In genomic region chrIII:2471855-2472254, ce11 we compare ENCODE assay signal across 1 worm cellular context.
TF ChIP-seq lines count a peak whose summit lies in the region.

No protein-coding gene starts in this region.

TF ChIP-seq in whole organism, L1 larva, 84 proteins besides CTCF, POLR2A, EP300 and RAD21 (continued from another document):
- peak; percentile 58 to 70 for TF ChIP-seq efl-1 (optimal IDR thresholded peaks at IDR 0.05; lab: Kevin White, UChicago)
- peak; percentile 65 to 93 for TF ChIP-seq efl-1 (GFP tag; optimal IDR thresholded peaks at IDR 0.05 in 1 of 2; lab: Kevin White, UChicago)
- peak; percentile 89 for TF ChIP-seq lin-14 (GFP tag; optimal IDR thresholded peaks at IDR 0.05; lab: Kevin White, UChicago)
- no peak for TF ChIP-seq alr-1 (tag; optimal IDR thresholded peaks at IDR 0.05; lab: Kevin White, UChicago; ENCODE audit: borderline replicate concordance)
- TF ChIP-seq elt-2 (tag; optimal IDR thresholded peaks at IDR 0.05; lab: Kevin White, UChicago), result no peak
- TF ChIP-seq ceh-90 (tag; optimal IDR thresholded peaks at IDR 0.05; lab: Kevin White, UChicago), result no peak
- no peak for TF ChIP-seq tbx-2 (tag; optimal IDR thresholded peaks at IDR 0.05; lab: Kevin White, UChicago)
- no peak for TF ChIP-seq C04F5.9 (tag; optimal IDR thresholded peaks at IDR 0.05; lab: Kevin White, UChicago)
- TF ChIP-seq unc-30 (tag; optimal IDR thresholded peaks at IDR 0.05; lab: Kevin White, UChicago), result no peak
- no peak for TF ChIP-seq mef-2 (tag; optimal IDR thresholded peaks at IDR 0.05; lab: Kevin White, UChicago)
- peak; percentile 20 for TF ChIP-seq swsn-7 (tag; optimal IDR thresholded peaks at IDR 0.05; lab: Kevin White, UChicago)
- no peak for TF ChIP-seq nhr-85 (tag; lab: Kevin White, UChicago)
- TF ChIP-seq hpl-2 (GFP tag; optimal IDR thresholded peaks at IDR 0.05; lab: Kevin White, UChicago), result no peak
- TF ChIP-seq hlh-4 (tag; optimal IDR thresholded peaks at IDR 0.05; lab: Kevin White, UChicago), result no peak
- TF ChIP-seq rnt-1 (tag; optimal IDR thresholded peaks at IDR 0.05; lab: Kevin White, UChicago), result peak; percentile 51
- no peak for TF ChIP-seq aha-1 (tag; optimal IDR thresholded peaks at IDR 0.05; lab: Kevin White, UChicago)
- peak; percentile 15 for TF ChIP-seq nhr-47 (tag; optimal IDR thresholded peaks at IDR 0.05; lab: Kevin White, UChicago)
- TF ChIP-seq hlh-17 (GFP tag; optimal IDR thresholded peaks at IDR 0.05; lab: Kevin White, UChicago; ENCODE audit: borderline replicate concordance), result no peak
- TF ChIP-seq sptf-1 (tag; optimal IDR thresholded peaks at IDR 0.05; lab: Kevin White, UChicago), result no peak
- TF ChIP-seq blmp-1 (tag; optimal IDR thresholded peaks at IDR 0.05; lab: Kevin White, UChicago), result peak; percentile 94
- no peak for TF ChIP-seq mab-9 (GFP tag; IDR thresholded peaks at IDR 0.05; lab: Robert Waterston, UW)
- TF ChIP-seq lin-35 (GFP tag; optimal IDR thresholded peaks at IDR 0.05; lab: Kevin White, UChicago), result peak; percentile 74 to 76
- TF ChIP-seq unc-86 (tag; optimal IDR thresholded peaks at IDR 0.05; lab: Kevin White, UChicago), result no peak
- TF ChIP-seq nhr-12 (tag; optimal IDR thresholded peaks at IDR 0.05; lab: Kevin White, UChicago), result no peak
- no peak for TF ChIP-seq ztf-11 (tag; optimal IDR thresholded peaks at IDR 0.05; lab: Kevin White, UChicago)
- peak; percentile 35 for TF ChIP-seq nhr-71 (tag; optimal IDR thresholded peaks at IDR 0.05; lab: Kevin White, UChicago)
- TF ChIP-seq snu-23 (GFP tag; optimal IDR thresholded peaks at IDR 0.05; lab: Kevin White, UChicago), result peak; percentile 47
- TF ChIP-seq pax-3 (tag; optimal IDR thresholded peaks at IDR 0.05; lab: Kevin White, UChicago), result no peak
- TF ChIP-seq nhr-84 (tag; optimal IDR thresholded peaks at IDR 0.05; lab: Kevin White, UChicago), result no peak
- no peak for TF ChIP-seq sox-4 (tag; optimal IDR thresholded peaks at IDR 0.05; lab: Kevin White, UChicago)
- no peak for TF ChIP-seq nhr-28 (tag; optimal IDR thresholded peaks at IDR 0.05; lab: Kevin White, UChicago)
- TF ChIP-seq ets-5 (GFP tag; IDR thresholded peaks at IDR 0.05; lab: Robert Waterston, UW), result no peak
- peak; percentile 16 for TF ChIP-seq C16A3.4 (tag; optimal IDR thresholded peaks at IDR 0.05; lab: Kevin White, UChicago)
- TF ChIP-seq egl-13 (tag; optimal IDR thresholded peaks at IDR 0.05; lab: Kevin White, UChicago), result no peak
- no peak for TF ChIP-seq ama-1 (optimal IDR thresholded peaks at IDR 0.05; lab: Kevin White, UChicago)
- TF ChIP-seq unc-130 (tag; optimal IDR thresholded peaks at IDR 0.05; lab: Kevin White, UChicago), result peak; percentile 6
- no peak for TF ChIP-seq fkh-10 (GFP tag; optimal IDR thresholded peaks at IDR 0.05; lab: Kevin White, UChicago)
- no peak for TF ChIP-seq ztf-4 (tag; optimal IDR thresholded peaks at IDR 0.05; lab: Kevin White, UChicago)
- TF ChIP-seq zag-1 (tag; optimal IDR thresholded peaks at IDR 0.05; lab: Kevin White, UChicago), result no peak
- TF ChIP-seq nhr-20 (tag; optimal IDR thresholded peaks at IDR 0.05; lab: Kevin White, UChicago), result peak; percentile 27
- peak; percentile 38 for TF ChIP-seq fkh-8 (tag; optimal IDR thresholded peaks at IDR 0.05; lab: Kevin White, UChicago)
- TF ChIP-seq aly-2 (tag; optimal IDR thresholded peaks at IDR 0.05; lab: Kevin White, UChicago), result no peak
- no peak for TF ChIP-seq zip-4 (GFP tag; optimal IDR thresholded peaks at IDR 0.05; lab: Kevin White, UChicago)
- TF ChIP-seq mep-1 (tag; optimal IDR thresholded peaks at IDR 0.05; lab: Kevin White, UChicago), result peak; percentile 70
- TF ChIP-seq lsy-2 (tag; optimal IDR thresholded peaks at IDR 0.05; lab: Kevin White, UChicago), result peak; percentile 63 to 75
- TF ChIP-seq jun-1 (tag; optimal IDR thresholded peaks at IDR 0.05; lab: Kevin White, UChicago), result no peak
- no peak for TF ChIP-seq sup-37 (GFP tag; optimal IDR thresholded peaks at IDR 0.05; lab: Kevin White, UChicago)
- peak; percentile 55 for TF ChIP-seq nhr-19 (GFP tag; conservative IDR thresholded peaks at IDR 0.05; lab: Robert Waterston, UW)
- TF ChIP-seq mdl-1 (tag; optimal IDR thresholded peaks at IDR 0.05; lab: Kevin White, UChicago), result peak in 1 of 2 experiments; percentile 72
- TF ChIP-seq pag-3 (tag; optimal IDR thresholded peaks at IDR 0.05; lab: Kevin White, UChicago; ENCODE audit: borderline replicate concordance, insufficient read depth), result no peak
- no peak for TF ChIP-seq lir-3 (tag; optimal IDR thresholded peaks at IDR 0.05; lab: Kevin White, UChicago; ENCODE audit: poor library complexity)
- TF ChIP-seq unc-98 (GFP tag; IDR thresholded peaks at IDR 0.05; lab: Robert Waterston, UW), result no peak
- peak; percentile 39 to 66 (median 40) for TF ChIP-seq dpl-1 (GFP tag; optimal IDR thresholded peaks at IDR 0.05; lab: Kevin White, UChicago)
- no peak for TF ChIP-seq C34B4.2 (tag; optimal IDR thresholded peaks at IDR 0.05; lab: Kevin White, UChicago)
- TF ChIP-seq xbp-1 (tag; optimal IDR thresholded peaks at IDR 0.05; lab: Kevin White, UChicago), result no peak
- no peak for TF ChIP-seq unc-62 (GFP tag; optimal IDR thresholded peaks at IDR 0.05; lab: Kevin White, UChicago)
- TF ChIP-seq dsc-1 (tag; optimal IDR thresholded peaks at IDR 0.05; lab: Kevin White, UChicago), result no peak
- TF ChIP-seq irx-1 (tag; optimal IDR thresholded peaks at IDR 0.05; lab: Kevin White, UChicago), result no peak
- TF ChIP-seq ceh-88 (GFP tag; IDR thresholded peaks at IDR 0.05; lab: Robert Waterston, UW), result no peak
- TF ChIP-seq F16B12.6 (tag; optimal IDR thresholded peaks at IDR 0.05; lab: Kevin White, UChicago), result peak; percentile 94
- no peak for TF ChIP-seq Y116A8C.19 (tag; optimal IDR thresholded peaks at IDR 0.05; lab: Kevin White, UChicago; ENCODE audit: borderline replicate concordance)
- no peak for TF ChIP-seq egl-27 (tag; optimal IDR thresholded peaks at IDR 0.05; lab: Kevin White, UChicago)
- TF ChIP-seq nhr-77 (tag; optimal IDR thresholded peaks at IDR 0.05; lab: Kevin White, UChicago), result peak; percentile 25
- TF ChIP-seq nhr-90 (tag; optimal IDR thresholded peaks at IDR 0.05; lab: Kevin White, UChicago; ENCODE audit: poor library complexity), result no peak
- TF ChIP-seq tlp-1 (tag; optimal IDR thresholded peaks at IDR 0.05; lab: Kevin White, UChicago), result no peak
- TF ChIP-seq ceh-82 (tag; optimal IDR thresholded peaks at IDR 0.05; lab: Kevin White, UChicago), result peak; percentile 23 to 73 (median 27)
- peak in 1 of 6 experiments; percentile 0 for TF ChIP-seq elt-3 (tag; optimal IDR thresholded peaks at IDR 0.05; lab: Kevin White, UChicago)
